Worm (Caenorhabditis elegans) whole organism, L3 larva: ENCODE results near the gene C01F1.5.

Source experiments
- daf-12 ChIP-seq: fragments of 150-350 bp; optimal IDR thresholded peaks from 2 replicates; lab custom pipeline; 2014; ENCODE audit warnings: missing biosample characterization, missing genetic modification reagents, missing genetic modification characterization
- nhr-77 ChIP-seq: fragments of 150-350 bp; optimal IDR thresholded peaks from 2 replicates; lab custom pipeline; 2014; ENCODE audit warnings: missing biosample characterization, missing genetic modification characterization
- sea-2 ChIP-seq: fragments of 150-350 bp; sonication (generic microtip); optimal IDR thresholded peaks from 4 replicates; lab custom pipeline; 2014; ENCODE audit warnings: missing biosample characterization, missing genetic modification reagents, missing genetic modification characterization
- tbx-2 ChIP-seq: sonication (generic microtip); optimal IDR thresholded peaks from 2 replicates; lab custom pipeline; 2016; ENCODE audit warnings: mild to moderate bottlenecking, missing genetic modification characterization, missing compliant biosample characterization
- unc-39 ChIP-seq: sonication (generic microtip); optimal IDR thresholded peaks from 4 replicates; lab custom pipeline; 2017; ENCODE audit warnings: missing biosample characterization, missing genetic modification characterization
- ztf-4 ChIP-seq: fragments of 150-350 bp; optimal IDR thresholded peaks from 2 replicates; lab custom pipeline; 2014; ENCODE audit warnings: missing biosample characterization, missing genetic modification characterization

DNA sequence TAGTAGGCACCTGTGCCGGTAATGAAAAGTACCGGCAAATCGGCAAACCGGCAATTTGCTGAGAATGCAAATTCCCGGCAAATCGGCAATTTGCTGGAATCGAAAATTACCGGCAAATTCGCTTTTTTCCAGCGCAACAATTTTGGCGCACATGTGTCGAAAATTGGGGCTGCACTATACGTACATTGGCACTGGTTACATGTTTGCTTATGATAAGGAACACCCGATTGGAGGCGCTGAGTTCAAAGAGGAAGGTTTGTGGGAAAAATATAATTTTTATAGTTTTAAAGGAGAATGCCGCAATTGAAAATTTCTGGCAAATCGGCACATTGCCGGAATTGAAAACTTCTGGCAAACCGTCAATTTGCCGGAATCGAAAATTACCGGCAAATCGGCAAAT is 15.6 kb upstream of the C01F1.5 start:
- no peak for TF ChIP-seq tbx-2 (tag; lab: Kevin White, UChicago)
- no peak for TF ChIP-seq sea-2
- no peak for TF ChIP-seq unc-39 (tag; lab: Kevin White, UChicago)
- TF ChIP-seq daf-12 (tag; lab: Kevin White, UChicago) = no peak
- TF ChIP-seq nhr-77 (tag; lab: Kevin White, UChicago) = no peak
- no peak for TF ChIP-seq ztf-4 (tag; lab: Kevin White, UChicago)
